Fruit fly (Drosophila melanogaster) whole organism: Measurements from ENCODE around the gene M6.

Experiments used
- CG8478 ChIP-seq: fragments of >200 bp; optimal IDR thresholded peaks from 2 replicates; lab custom pipeline; 2018; ENCODE audit warnings: inconsistent platforms
- Dll ChIP-seq: fragments of >200 bp; optimal IDR thresholded peaks from 2 replicates; lab custom pipeline; 2017
- pan ChIP-seq: fragments of >200 bp; optimal IDR thresholded peaks from 2 replicates; lab custom pipeline; 2017
- psq ChIP-seq: fragments of >200 bp; optimal IDR thresholded peaks from 2 replicates; lab custom pipeline; 2017

DNA sequence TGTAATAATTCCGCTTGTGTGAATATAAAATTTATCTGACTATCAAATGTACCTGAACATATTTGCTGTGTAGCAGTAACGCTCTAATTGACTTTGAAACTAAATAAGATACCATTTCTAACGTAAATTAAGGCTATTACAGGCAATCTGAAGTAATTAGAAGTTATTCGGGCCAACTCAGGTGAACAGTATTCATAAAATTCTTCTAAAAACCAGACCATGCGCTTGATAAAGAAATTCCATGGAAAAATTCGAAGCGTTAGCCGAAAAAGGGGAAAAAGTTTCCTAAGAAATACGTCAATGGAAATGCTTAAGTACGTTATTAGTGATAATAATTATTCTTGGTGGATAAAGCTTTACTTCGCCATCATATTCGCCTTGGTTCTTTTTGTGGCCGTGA, 26.7 kb downstream of the M6 start, which contains the start of gene ppk5:
- TF ChIP-seq Dll (lab: Kevin White, UChicago) (no peak), CG8478 (lab: Kevin White, UChicago) (no peak), pan (lab: Kevin White, UChicago) (no peak), psq (lab: Kevin White, UChicago) (no peak)
